Worm (Caenorhabditis elegans): ENCODE measurements around the gene C37E2.3.

C37E2.3 gene

ce11 chrX:14146740-14147140 lies 33.5 kb upstream of the C37E2.3 start (continued):
- no peak for TF ChIP-seq unc-62 (GFP tag; optimal IDR thresholded peaks at IDR 0.05)
- TF ChIP-seq skn-1 (tag; optimal IDR thresholded peaks at IDR 0.05), result peak; percentile 61
- no peak for TF ChIP-seq unc-39 (tag; optimal IDR thresholded peaks at IDR 0.05)

- TF ChIP-seq lin-11 (tag; optimal IDR thresholded peaks at IDR 0.05) (no peak), egl-27 (tag; optimal IDR thresholded peaks at IDR 0.05) (no peak), lin-39 (tag; optimal IDR thresholded peaks at IDR 0.05) (no peak), sem-4 (tag; optimal IDR thresholded peaks at IDR 0.05) (no peak), nhr-129 (tag; optimal IDR thresholded peaks at IDR 0.05) (no peak)
These were observed 32.9 kb upstream of the C37E2.3 start, which contains the start of gene akt-2 for ce11 chrX:14147400-14147799. Gene akt-2, plus strand, starts transcription at chrX:14147700.

- TF ChIP-seq ztf-1 (GFP tag; conservative IDR thresholded peaks at IDR 0.05), result no peak
- TF ChIP-seq nhr-10 (tag; optimal IDR thresholded peaks at IDR 0.05), result no peak
- no peak for TF ChIP-seq nhr-129 (tag; optimal IDR thresholded peaks at IDR 0.05)
- no peak for TF ChIP-seq mab-5 (tag; optimal IDR thresholded peaks at IDR 0.05)
- TF ChIP-seq fos-1 (tag; optimal IDR thresholded peaks at IDR 0.05), result no peak
- no peak for TF ChIP-seq crh-2 (tag; optimal IDR thresholded peaks at IDR 0.05)
These were observed 27.6 kb upstream of the C37E2.3 start for ce11 chrX:14152644-14153043.

ce11 chrX:14156913-14157312 lies 23.3 kb upstream of the C37E2.3 start, which contains the start of gene ceh-90:
Gene ceh-90, minus strand, starts transcription at chrX:14157013.
- TF ChIP-seq nhr-129 (tag; optimal IDR thresholded peaks at IDR 0.05) (no peak), ztf-11 (tag; optimal IDR thresholded peaks at IDR 0.05) (no peak), sem-4 (tag; optimal IDR thresholded peaks at IDR 0.05) (no peak), unc-55 (GFP tag; optimal IDR thresholded peaks at IDR 0.05) (no peak)

ce11 chrX:14161684-14162347 lies 18.4 kb upstream of the C37E2.3 start, which contains the start of gene lgc-25:
Gene lgc-25, minus strand, starts transcription at chrX:14161734.
- peak; percentile 37 for TF ChIP-seq nhr-21 (tag; optimal IDR thresholded peaks at IDR 0.05)
- TF ChIP-seq ceh-16 (tag; optimal IDR thresholded peaks at IDR 0.05), result no peak
- no peak for TF ChIP-seq elt-3 (tag; optimal IDR thresholded peaks at IDR 0.05)
- TF ChIP-seq sma-9 (GFP tag; optimal IDR thresholded peaks at IDR 0.05), result peak; percentile 43
- TF ChIP-seq sma-9 (tag; optimal IDR thresholded peaks at IDR 0.05), result no peak
- peak; percentile 27 for TF ChIP-seq lin-13 (GFP tag; optimal IDR thresholded peaks at IDR 0.05)
- no peak for TF ChIP-seq snpc-4 (tag; optimal IDR thresholded peaks at IDR 0.05)
- TF ChIP-seq sma-3 (GFP tag; optimal IDR thresholded peaks at IDR 0.05), result peak; percentile 60
- no peak for TF ChIP-seq ztf-1 (GFP tag; conservative IDR thresholded peaks at IDR 0.05)
- TF ChIP-seq dmd-4 (tag; optimal IDR thresholded peaks at IDR 0.05), result no peak
- TF ChIP-seq sem-4 (tag; optimal IDR thresholded peaks at IDR 0.05), result no peak
- TF ChIP-seq egl-27 (tag; optimal IDR thresholded peaks at IDR 0.05), result no peak
- peak; percentile 29 for TF ChIP-seq fos-1 (tag; optimal IDR thresholded peaks at IDR 0.05)
- peak; percentile 43 for TF ChIP-seq crh-2 (tag; optimal IDR thresholded peaks at IDR 0.05)
- TF ChIP-seq ZK546.5 (tag; optimal IDR thresholded peaks at IDR 0.05), result no peak
- TF ChIP-seq gmeb-1 (tag; optimal IDR thresholded peaks at IDR 0.05), result peak; percentile 53

DNA sequence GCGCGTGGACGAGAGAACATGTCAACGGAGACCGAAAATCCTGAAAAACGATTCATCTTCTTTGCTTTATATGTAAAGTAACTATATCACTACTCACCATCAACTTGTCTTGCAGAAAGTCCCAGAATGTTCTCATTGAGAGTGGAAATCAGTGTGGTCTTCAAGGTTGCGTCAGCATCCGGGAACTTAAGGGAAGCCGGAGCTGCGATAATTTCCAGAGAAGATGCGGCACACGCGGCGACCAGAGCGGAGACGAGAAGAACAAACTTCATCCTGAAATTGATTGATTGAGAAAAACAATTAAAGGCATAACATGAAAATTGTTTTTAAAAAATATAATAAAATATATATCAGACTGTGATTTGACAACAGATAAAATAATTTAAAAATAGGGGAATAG lies 16.0 kb upstream of the C37E2.3 start, which contains the start of gene vha-20:
vha-20 (minus strand) TSS at position 273 of the 400 bp plus-strand sequence.
- TF ChIP-seq ZK546.5 (tag; optimal IDR thresholded peaks at IDR 0.05), result no peak
- no peak for TF ChIP-seq crh-2 (tag; optimal IDR thresholded peaks at IDR 0.05)
- peak; percentile 51 for TF ChIP-seq ama-1 (optimal IDR thresholded peaks at IDR 0.05)
- no peak for TF ChIP-seq peb-1 (tag; optimal IDR thresholded peaks at IDR 0.05)

DNA sequence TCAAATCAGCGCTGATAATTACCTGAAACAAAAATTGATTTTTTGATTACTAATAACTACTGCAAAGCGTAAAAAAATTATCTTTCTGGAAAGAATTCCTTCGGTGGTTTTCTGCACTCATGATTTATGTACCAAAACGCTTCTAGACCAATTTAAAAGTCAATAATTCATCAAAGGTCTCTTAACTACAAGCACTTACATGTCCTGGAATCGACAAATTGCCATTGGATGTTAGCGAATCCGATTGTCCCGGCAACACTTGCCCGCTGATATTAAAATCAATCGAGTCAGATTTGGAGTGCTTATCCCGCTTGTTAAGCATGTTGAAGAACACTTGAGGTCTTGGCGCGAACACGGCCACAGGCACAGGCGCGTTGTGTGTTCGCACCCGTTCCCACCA lies 15.1 kb upstream of the C37E2.3 start:
- no peak for TF ChIP-seq ZK546.5 (tag; optimal IDR thresholded peaks at IDR 0.05)
- TF ChIP-seq lin-39 (tag; optimal IDR thresholded peaks at IDR 0.05), result no peak
- TF ChIP-seq blmp-1 (tag; optimal IDR thresholded peaks at IDR 0.05; ENCODE audit: insufficient read depth), result no peak
- TF ChIP-seq ztf-4 (tag; optimal IDR thresholded peaks at IDR 0.05), result no peak

All from whole organism, L2 larva.